Fruit fly (Drosophila melanogaster): ENCODE results near the gene CG31087.

The CG31087 gene

dm6 chr3R:25313771-25314170, at the start of gene CG31087:
TSS of gene CG31087 (minus strand) at chr3R:25313833.
- no peak for TF ChIP-seq CG16779 (tag; optimal IDR thresholded peaks at IDR 0.05)
- peak; percentile 55 for TF ChIP-seq vri (GFP tag; optimal IDR thresholded peaks at IDR 0.05)

- no peak for TF ChIP-seq Sox14 (GFP tag; optimal IDR thresholded peaks at IDR 0.05)
- TF ChIP-seq CG8119 (GFP tag; IDR thresholded peaks at IDR 0.05), result no peak
- TF ChIP-seq CG34406 (GFP tag; optimal IDR thresholded peaks at IDR 0.05), result no peak
- TF ChIP-seq net (GFP tag; optimal IDR thresholded peaks at IDR 0.05), result no peak
- no peak for TF ChIP-seq esn (GFP tag; optimal IDR thresholded peaks at IDR 0.05)
- no peak for TF ChIP-seq Hr38 (GFP tag; optimal IDR thresholded peaks at IDR 0.05)
- TF ChIP-seq CG3919 (GFP tag; optimal IDR thresholded peaks at IDR 0.05), result no peak
- TF ChIP-seq CG3032 (tag; optimal IDR thresholded peaks at IDR 0.05), result no peak
- TF ChIP-seq CG7368 (GFP tag; optimal IDR thresholded peaks at IDR 0.05), result no peak
- TF ChIP-seq CG1621 (tag; optimal IDR thresholded peaks at IDR 0.05), result no peak
- no peak for TF ChIP-seq CG6276 (GFP tag; optimal IDR thresholded peaks at IDR 0.05)
These were observed 44.4 kb upstream of the CG31087 start, which contains the start of gene ND-49L for dm6 chr3R:25357985-25358384. TSS of gene ND-49L (plus strand) at chr3R:25358285.

dm6 chr3R:25346899-25347298, 33.3 kb upstream of the CG31087 start, which contains the start of gene tobi:
TSS of gene tobi (minus strand) at chr3R:25346921.
- TF ChIP-seq fd59A (GFP tag; optimal IDR thresholded peaks at IDR 0.05), result no peak
- no peak for TF ChIP-seq CG11902 (GFP tag; optimal IDR thresholded peaks at IDR 0.05)
- no peak for TF ChIP-seq Hr39 (GFP tag; optimal IDR thresholded peaks at IDR 0.05)
- TF ChIP-seq CG10669 (GFP tag; optimal IDR thresholded peaks at IDR 0.05), result no peak
- TF ChIP-seq CG4318 (GFP tag; optimal IDR thresholded peaks at IDR 0.05), result no peak
- TF ChIP-seq dac (GFP tag; optimal IDR thresholded peaks at IDR 0.05), result no peak

dm6 chr3R:25339952-25340351, 26.3 kb upstream of the CG31087 start, which contains the start of gene rha:
TSS of gene rha (plus strand) at chr3R:25340252.
- TF ChIP-seq CG6163 (GFP tag; IDR thresholded peaks at IDR 0.05), result no peak
- TF ChIP-seq CG31627 (GFP tag; optimal IDR thresholded peaks at IDR 0.05), result no peak
- TF ChIP-seq dsx (GFP tag; optimal IDR thresholded peaks at IDR 0.05; ENCODE audit: poor library complexity, severe bottlenecking), result no peak
- no peak for TF ChIP-seq topi (GFP tag; optimal IDR thresholded peaks at IDR 0.05)
- no peak for TF ChIP-seq lz (GFP tag; optimal IDR thresholded peaks at IDR 0.05)

- TF ChIP-seq ss (GFP tag; optimal IDR thresholded peaks at IDR 0.05) (no peak), salr (GFP tag; optimal IDR thresholded peaks at IDR 0.05) (no peak), topi (GFP tag; optimal IDR thresholded peaks at IDR 0.05) (no peak), eg (GFP tag; IDR thresholded peaks at IDR 0.05) (no peak), fd85E (GFP tag; optimal IDR thresholded peaks at IDR 0.05) (no peak), CG10669 (GFP tag; optimal IDR thresholded peaks at IDR 0.05) (no peak), Gug (GFP tag; IDR thresholded peaks at IDR 0.05) (no peak), Sox102F (GFP tag; optimal IDR thresholded peaks at IDR 0.05) (no peak), CG6792 (GFP tag; optimal IDR thresholded peaks at IDR 0.05) (no peak), Eip78C (GFP tag) (no peak), CG9139 (GFP tag; optimal IDR thresholded peaks at IDR 0.05) (no peak), Hr38 (GFP tag; optimal IDR thresholded peaks at IDR 0.05) (no peak), CG6163 (GFP tag; IDR thresholded peaks at IDR 0.05) (no peak), CG3919 (GFP tag; optimal IDR thresholded peaks at IDR 0.05) (no peak), dsx (GFP tag; optimal IDR thresholded peaks at IDR 0.05; ENCODE audit: poor library complexity, severe bottlenecking) (no peak), Lpt (GFP tag; optimal IDR thresholded peaks at IDR 0.05) (no peak), CG10631 (GFP tag; optimal IDR thresholded peaks at IDR 0.05) (no peak)
These were observed 21.4 kb upstream of the CG31087 start, which contains the start of the genes CG10669 and CG11902 for dm6 chr3R:25335065-25335464. TSS of gene CG10669 (minus strand) at chr3R:25335243. TSS of gene CG11902 (plus strand) at chr3R:25335257.

Data from whole organism, prepupa.